Fruit fly (Drosophila melanogaster): ENCODE data around the gene CG14947.

dm6 chr2L:12085619-12086171, 9.8 kb downstream of the CG14947 start, which contains the start of gene prd:
- no peak for TF ChIP-seq rgr (GFP tag; optimal IDR thresholded peaks at IDR 0.05)
- no peak for TF ChIP-seq sv (GFP tag; optimal IDR thresholded peaks at IDR 0.05)
- no peak for TF ChIP-seq pan (optimal IDR thresholded peaks at IDR 0.05)
- no peak for TF ChIP-seq dsf (GFP tag; optimal IDR thresholded peaks at IDR 0.05; ENCODE audit: borderline replicate concordance)
- no peak for TF ChIP-seq sage (GFP tag; optimal IDR thresholded peaks at IDR 0.05)
- no peak for TF ChIP-seq OdsH (GFP tag; optimal IDR thresholded peaks at IDR 0.05)
- no peak for TF ChIP-seq Vsx2 (GFP tag; optimal IDR thresholded peaks at IDR 0.05; ENCODE audit: partially characterized antibody)
- TF ChIP-seq Rel (GFP tag; optimal IDR thresholded peaks at IDR 0.05): no peak
- no peak for TF ChIP-seq Rel (tag; optimal IDR thresholded peaks at IDR 0.05)
- TF ChIP-seq Abd-B (GFP tag; optimal IDR thresholded peaks at IDR 0.05): no peak
- TF ChIP-seq Myc (optimal IDR thresholded peaks at IDR 0.05): no peak
